Worm (Caenorhabditis elegans) whole organism, mixed stage, embryonic: Measurements from ENCODE around the gene ogdh-1.

ENCODE experiments used
- M03D4.4 ChIP-seq: sonication (generic microtip); optimal IDR thresholded peaks from 2 replicates; lab custom pipeline; 2017; ENCODE audit warnings: mild to moderate bottlenecking, missing genetic modification characterization, missing compliant biosample characterization
- bed-3 ChIP-seq: fragments of 200-800 bp; sonication (Bioruptor generic); optimal IDR thresholded peaks from 3 replicates; lab custom pipeline; 2018; ENCODE audit warnings: mild to moderate bottlenecking, missing genetic modification characterization, moderate library complexity, missing compliant biosample characterization
- blmp-1 ChIP-seq: fragments of 150-350 bp; optimal IDR thresholded peaks from 2 replicates; lab custom pipeline; 2014; ENCODE audit warnings: missing biosample characterization, missing genetic modification characterization
- ceh-39 ChIP-seq: fragments of 150-350 bp; optimal IDR thresholded peaks from 2 replicates; lab custom pipeline; 2014; ENCODE audit warnings: missing biosample characterization, missing genetic modification characterization
- ceh-83 ChIP-seq: fragments of 200-800 bp; sonication (Bioruptor generic); optimal IDR thresholded peaks from 2 replicates; lab custom pipeline; 2018; ENCODE audit warnings: mild to moderate bottlenecking, missing genetic modification characterization, missing compliant biosample characterization
- ces-1 ChIP-seq: fragments of 150-350 bp; optimal IDR thresholded peaks from 2 replicates; lab custom pipeline; 2014; ENCODE audit warnings: missing biosample characterization, missing genetic modification reagents, missing genetic modification characterization
- cnd-1 ChIP-seq: fragments of 200-800 bp; sonication (Bioruptor generic); optimal IDR thresholded peaks from 2 replicates; lab custom pipeline; 2018; ENCODE audit warnings: mild to moderate bottlenecking, missing genetic modification characterization, missing compliant biosample characterization
- drap-1 ChIP-seq: fragments of 200-800 bp; sonication (Bioruptor generic); optimal IDR thresholded peaks from 3 replicates; lab custom pipeline; 2018; ENCODE audit warnings: mild to moderate bottlenecking, missing genetic modification characterization, missing compliant biosample characterization
- elt-1 ChIP-seq: sonication (generic microtip); optimal IDR thresholded peaks from 2 replicates; lab custom pipeline; 2017; ENCODE audit warnings: missing genetic modification characterization, mild to moderate bottlenecking, missing compliant biosample characterization, antibody characterized with exemption, moderate library complexity, borderline replicate concordance; ENCODE audit not compliant: insufficient read depth
- flh-1 ChIP-seq: fragments of 200-800 bp; sonication (Bioruptor generic); optimal IDR thresholded peaks from 2 replicates; lab custom pipeline; 2018; ENCODE audit warnings: mild to moderate bottlenecking, missing genetic modification characterization, moderate library complexity, missing compliant biosample characterization
- hlh-1 ChIP-seq: fragments of 150-350 bp; optimal IDR thresholded peaks from 2 replicates; lab custom pipeline; 2014; ENCODE audit warnings: missing biosample characterization, missing genetic modification reagents, missing genetic modification characterization
- lin-32 ChIP-seq: fragments of 200-800 bp; sonication (Bioruptor generic); optimal IDR thresholded peaks from 2 replicates; lab custom pipeline; 2018; ENCODE audit warnings: mild to moderate bottlenecking, missing genetic modification characterization, missing compliant biosample characterization
- mab-5 ChIP-seq: fragments of 150-350 bp; optimal IDR thresholded peaks from 2 replicates; lab custom pipeline; 2014; ENCODE audit warnings: missing biosample characterization, missing genetic modification characterization
- mep-1 ChIP-seq: fragments of 150-350 bp; optimal IDR thresholded peaks from 2 replicates; lab custom pipeline; 2017; ENCODE audit warnings: missing biosample characterization, missing genetic modification reagents, missing genetic modification characterization, inconsistent platforms
- mls-2 ChIP-seq: sonication (generic microtip); optimal IDR thresholded peaks from 2 replicates; lab custom pipeline; 2016; ENCODE audit warnings: mild to moderate bottlenecking, missing genetic modification characterization, moderate library complexity, missing compliant biosample characterization
- nhr-12 ChIP-seq: fragments of 150-350 bp; optimal IDR thresholded peaks from 2 replicates; lab custom pipeline; 2014; ENCODE audit warnings: missing biosample characterization, missing genetic modification characterization
- nhr-2 ChIP-seq: fragments of 150-350 bp; optimal IDR thresholded peaks from 2 replicates; lab custom pipeline; 2014; ENCODE audit warnings: missing biosample characterization, missing genetic modification characterization
- nhr-237 ChIP-seq: fragments of 150-350 bp; optimal IDR thresholded peaks from 2 replicates; lab custom pipeline; 2014; ENCODE audit warnings: missing biosample characterization, missing genetic modification characterization
- nhr-28 ChIP-seq: fragments of 150-350 bp; optimal IDR thresholded peaks from 2 replicates; lab custom pipeline; 2014; ENCODE audit warnings: missing biosample characterization, missing genetic modification characterization
- nhr-76 ChIP-seq: sonication (generic microtip); optimal IDR thresholded peaks from 2 replicates; lab custom pipeline; 2017; ENCODE audit warnings: missing biosample characterization, missing genetic modification characterization
- pha-4 ChIP-seq: fragments of 150-350 bp; optimal IDR thresholded peaks from 2 replicates; lab custom pipeline; 2018; ENCODE audit warnings: missing biosample characterization, missing genetic modification reagents, missing genetic modification characterization
- sem-2 ChIP-seq: fragments of 200-800 bp; sonication (Bioruptor generic); optimal IDR thresholded peaks from 2 replicates; lab custom pipeline; 2018; ENCODE audit warnings: mild to moderate bottlenecking, missing genetic modification characterization, missing compliant biosample characterization
- sptf-1 ChIP-seq: sonication (generic microtip); optimal IDR thresholded peaks from 2 replicates; lab custom pipeline; 2017; ENCODE audit warnings: mild to moderate bottlenecking, missing genetic modification characterization, moderate library complexity, missing compliant biosample characterization
- tbx-8 ChIP-seq: fragments of 200-800 bp; sonication (Bioruptor generic); optimal IDR thresholded peaks from 2 replicates; lab custom pipeline; 2018; ENCODE audit warnings: mild to moderate bottlenecking, missing genetic modification characterization, moderate library complexity, missing compliant biosample characterization
- unc-120 ChIP-seq: sonication (generic microtip); optimal IDR thresholded peaks from 2 replicates; lab custom pipeline; 2017; ENCODE audit warnings: missing genetic modification characterization, missing compliant biosample characterization; ENCODE audit not compliant: poor library complexity, severe bottlenecking
- unc-39 ChIP-seq: fragments of 150-350 bp; optimal IDR thresholded peaks from 2 replicates; lab custom pipeline; 2014; ENCODE audit warnings: missing biosample characterization, missing genetic modification characterization
- unc-62 ChIP-seq: fragments of 150-350 bp; optimal IDR thresholded peaks from 2 replicates; lab custom pipeline; 2014; ENCODE audit warnings: missing biosample characterization, missing genetic modification reagents, missing genetic modification characterization
- zip-8 ChIP-seq: fragments of 150-350 bp; optimal IDR thresholded peaks from 2 replicates; lab custom pipeline; 2014; ENCODE audit warnings: missing biosample characterization, missing genetic modification characterization
- ztf-11 ChIP-seq: fragments of 150-350 bp; optimal IDR thresholded peaks from 2 replicates; lab custom pipeline; 2014; ENCODE audit warnings: missing biosample characterization, missing genetic modification characterization

Gene ogdh-1

ce11 chrIV:4649460-4649859, 54.4 kb downstream of the ogdh-1 start, which contains the start of gene F29B9.7:
Gene F29B9.7 (plus strand): TSS chrIV:4649760.
- TF ChIP-seq lin-32 (GFP tag; lab: Kevin White, UChicago) (no peak), zip-8 (tag; lab: Kevin White, UChicago) (no peak), ces-1 (no peak), tbx-8 (GFP tag; lab: Kevin White, UChicago) (no peak), mep-1 (tag; lab: Kevin White, UChicago) (no peak), ceh-83 (no peak), flh-1 (GFP tag; lab: Kevin White, UChicago) (no peak), unc-39 (tag; lab: Kevin White, UChicago) (no peak), elt-1 (tag; lab: Kevin White, UChicago) (no peak), ztf-11 (tag; lab: Kevin White, UChicago) (no peak), nhr-76 (no peak), unc-120 (tag; lab: Kevin White, UChicago) (no peak), unc-62 (no peak), mab-5 (tag; lab: Kevin White, UChicago) (no peak), nhr-2 (tag; lab: Kevin White, UChicago) (no peak), hlh-1 (no peak), bed-3 (GFP tag; lab: Kevin White, UChicago) (no peak), sptf-1 (tag; lab: Kevin White, UChicago) (no peak), drap-1 (GFP tag; lab: Kevin White, UChicago) (no peak), nhr-28 (no peak)

ce11 chrIV:4647385-4647784, 56.4 kb downstream of the ogdh-1 start, which contains the start of gene F29B9.8:
Gene F29B9.8 (plus strand): TSS chrIV:4647685.
- TF ChIP-seq ceh-39 (tag; lab: Kevin White, UChicago) = no peak
- no peak for TF ChIP-seq flh-1 (GFP tag; lab: Kevin White, UChicago)
- no peak for TF ChIP-seq M03D4.4
- no peak for TF ChIP-seq mep-1 (tag; lab: Kevin White, UChicago)
- TF ChIP-seq zip-8 (tag; lab: Kevin White, UChicago) = no peak
- no peak for TF ChIP-seq sem-2
- TF ChIP-seq nhr-2 (tag; lab: Kevin White, UChicago) = no peak
- no peak for TF ChIP-seq nhr-237 (tag; lab: Kevin White, UChicago)
- no peak for TF ChIP-seq ceh-83
- no peak for TF ChIP-seq blmp-1 (tag; lab: Kevin White, UChicago)
- no peak for TF ChIP-seq mls-2 (tag; lab: Kevin White, UChicago)
- no peak for TF ChIP-seq nhr-28
- no peak for TF ChIP-seq bed-3 (GFP tag; lab: Kevin White, UChicago)
- no peak for TF ChIP-seq pha-4
- TF ChIP-seq unc-62 = no peak
- TF ChIP-seq ztf-11 (tag; lab: Kevin White, UChicago) = no peak
- TF ChIP-seq nhr-12 (tag; lab: Kevin White, UChicago) = no peak
- TF ChIP-seq hlh-1 = no peak
- no peak for TF ChIP-seq cnd-1 (tag; lab: Kevin White, UChicago)
